Fruit fly (Drosophila melanogaster) whole organism, wandering third instar larva: ENCODE data around the gene CG6126.

Experiments used
- Abd-B ChIP-seq: fragments of >200 bp; optimal IDR thresholded peaks from 2 replicates; lab custom pipeline; 2017; ENCODE audit warnings: missing biosample characterization, missing genetic modification characterization
- CG32264 ChIP-seq: fragments of 200-800 bp; sonication (Bioruptor generic); optimal IDR thresholded peaks from 2 replicates; lab custom pipeline; 2016; ENCODE audit warnings: missing biosample characterization, missing genetic modification characterization
- CG9705 ChIP-seq: fragments of 200-800 bp; sonication (Bioruptor generic); optimal IDR thresholded peaks from 2 replicates; lab custom pipeline; 2018; ENCODE audit warnings: missing biosample characterization, mild to moderate bottlenecking, missing genetic modification characterization
- CrebA ChIP-seq: fragments of 200-800 bp; sonication (Bioruptor generic); optimal IDR thresholded peaks from 2 replicates; lab custom pipeline; 2016; ENCODE audit warnings: missing biosample characterization, mild to moderate bottlenecking, missing genetic modification characterization, borderline replicate concordance
- Dfd ChIP-seq: fragments of >200 bp; optimal IDR thresholded peaks from 2 replicates; lab custom pipeline; 2017; ENCODE audit warnings: missing biosample characterization, missing genetic modification characterization
- Dif ChIP-seq: fragments of 200-275, 200-300 bp; sonication (Bioruptor generic); optimal IDR thresholded peaks from 2 replicates; lab custom pipeline; 2018; ENCODE audit warnings: missing biosample characterization, missing genetic modification characterization; ENCODE audit not compliant: partially characterized antibody
- GATAd ChIP-seq: sonication (Bioruptor generic); optimal IDR thresholded peaks from 2 replicates; lab custom pipeline; 2016; ENCODE audit warnings: missing biosample characterization, missing genetic modification characterization
- HLH106 ChIP-seq: fragments of 200-800 bp; optimal IDR thresholded peaks from 3 replicates; lab custom pipeline; 2019; ENCODE audit warnings: missing biosample characterization, mild to moderate bottlenecking, missing genetic modification characterization, moderate library complexity
- Hnf4 ChIP-seq: fragments of 200-800 bp; sonication (Bioruptor generic); optimal IDR thresholded peaks from 2 replicates; lab custom pipeline; 2016; ENCODE audit warnings: missing biosample characterization, mild to moderate bottlenecking, missing genetic modification characterization
- Hr78 ChIP-seq: fragments of >200 bp; optimal IDR thresholded peaks from 2 replicates; lab custom pipeline; 2017; ENCODE audit warnings: missing biosample characterization, missing genetic modification characterization
- Hr83 ChIP-seq: fragments of 200-300 bp; sonication (Bioruptor generic); optimal IDR thresholded peaks from 2 replicates; lab custom pipeline; 2016; ENCODE audit warnings: missing biosample characterization, mild to moderate bottlenecking, missing genetic modification characterization, moderate library complexity; ENCODE audit not compliant: poor library complexity, severe bottlenecking
- Jra ChIP-seq: sonication (Bioruptor generic); optimal IDR thresholded peaks from 2 replicates; lab custom pipeline; 2016; ENCODE audit warnings: missing biosample characterization, missing genetic modification characterization
- Mio ChIP-seq: sonication (Bioruptor generic); optimal IDR thresholded peaks from 2 replicates; lab custom pipeline; 2016; ENCODE audit warnings: missing biosample characterization, missing genetic modification characterization
- Myc ChIP-seq: fragments of >200 bp; optimal IDR thresholded peaks from 2 replicates; lab custom pipeline; 2017
- N ChIP-seq: fragments of >200 bp; optimal IDR thresholded peaks from 2 replicates; lab custom pipeline; 2018; ENCODE audit warnings: missing biosample characterization, missing external identifiers, missing genetic modification characterization
- OdsH ChIP-seq: fragments of 200-800 bp; sonication (Bioruptor generic); optimal IDR thresholded peaks from 2 replicates; lab custom pipeline; 2016; ENCODE audit warnings: missing biosample characterization, mild to moderate bottlenecking, missing genetic modification characterization
- Rel ChIP-seq, 2 experiments: fragments of 200-800 bp; sonication (Bioruptor generic) in 1 of 2; optimal IDR thresholded peaks; 2 replicates in 1 of 2; 3 replicates in 1 of 2; lab custom pipeline; 2016 to 2019; ENCODE audit warnings: mild to moderate bottlenecking in 2 of 2, missing biosample characterization in 2 of 2, missing genetic modification characterization in 2 of 2, moderate library complexity in 1 of 2
- Sp1 ChIP-seq: fragments of 200-800 bp; sonication (Bioruptor generic); optimal IDR thresholded peaks from 3 replicates; lab custom pipeline; 2019; ENCODE audit warnings: missing biosample characterization, mild to moderate bottlenecking, missing genetic modification characterization, moderate library complexity
- Vsx2 ChIP-seq: fragments of 200-300, 225-300 bp; sonication (Bioruptor generic); optimal IDR thresholded peaks from 2 replicates; lab custom pipeline; 2018; ENCODE audit warnings: missing biosample characterization, missing genetic modification characterization; ENCODE audit not compliant: partially characterized antibody
- br ChIP-seq: fragments of 200-800 bp; sonication (Bioruptor generic); optimal IDR thresholded peaks from 2 replicates; lab custom pipeline; 2016; ENCODE audit warnings: missing biosample characterization, missing genetic modification characterization
- brk ChIP-seq: fragments of 200-800 bp; sonication (Bioruptor generic); optimal IDR thresholded peaks from 2 replicates; lab custom pipeline; 2016; ENCODE audit warnings: missing biosample characterization, mild to moderate bottlenecking, missing genetic modification characterization
- dl ChIP-seq, 2 experiments: fragments of 175-275, 200-275 bp in 1 of 2; fragments of 200-275 bp in 1 of 2; sonication (Bioruptor generic); optimal IDR thresholded peaks; lab custom pipeline; 2018; ENCODE audit warnings: mild to moderate bottlenecking in 2 of 2, missing biosample characterization in 2 of 2, missing genetic modification characterization in 2 of 2, moderate library complexity in 2 of 2; ENCODE audit not compliant: partially characterized antibody in 2 of 2, insufficient read depth in 1 of 2
- dmrt93B ChIP-seq: fragments of 200-800 bp; sonication (Bioruptor generic); optimal IDR thresholded peaks from 2 replicates; lab custom pipeline; 2018; ENCODE audit warnings: missing biosample characterization, mild to moderate bottlenecking, missing genetic modification characterization
- ey ChIP-seq: fragments of 200-800 bp; sonication (Bioruptor generic); optimal IDR thresholded peaks from 2 replicates; lab custom pipeline; 2016; ENCODE audit warnings: missing biosample characterization, missing genetic modification characterization
- foxo ChIP-seq, 2 experiments: fragments of 200-800 bp; sonication (Bioruptor generic); optimal IDR thresholded peaks; 2 replicates in 1 of 2; 3 replicates in 1 of 2; lab custom pipeline; 2016 to 2017; ENCODE audit warnings: missing biosample characterization in 2 of 2, missing genetic modification characterization in 2 of 2
- fru ChIP-seq: fragments of 200-800 bp; sonication (Bioruptor generic); optimal IDR thresholded peaks from 3 replicates; lab custom pipeline; 2016; ENCODE audit warnings: missing biosample characterization, mild to moderate bottlenecking, missing genetic modification characterization
- h ChIP-seq: fragments of 200-800 bp; sonication (Bioruptor generic); optimal IDR thresholded peaks from 3 replicates; lab custom pipeline; 2016; ENCODE audit warnings: missing biosample characterization, mild to moderate bottlenecking, missing genetic modification characterization
- jim ChIP-seq: fragments of 175-275, 200-325 bp; sonication (Bioruptor generic); optimal IDR thresholded peaks from 2 replicates; lab custom pipeline; 2016; ENCODE audit warnings: missing biosample characterization, mild to moderate bottlenecking, missing genetic modification characterization
- lola ChIP-seq: fragments of >200 bp; optimal IDR thresholded peaks from 2 replicates; lab custom pipeline; 2017; ENCODE audit warnings: missing biosample characterization, missing genetic modification characterization
- pan ChIP-seq: fragments of >200 bp; optimal IDR thresholded peaks from 2 replicates; lab custom pipeline; 2017
- psq ChIP-seq: fragments of 200-800 bp; sonication (Bioruptor generic); optimal IDR thresholded peaks from 3 replicates; lab custom pipeline; 2017; ENCODE audit warnings: missing biosample characterization, mild to moderate bottlenecking, missing genetic modification characterization, moderate library complexity
- rgr ChIP-seq: fragments of 200-800 bp; sonication (Bioruptor generic); optimal IDR thresholded peaks from 3 replicates; lab custom pipeline; 2016; ENCODE audit warnings: missing biosample characterization, mild to moderate bottlenecking, missing genetic modification characterization
- sage ChIP-seq: fragments of 200-800 bp; sonication (Bioruptor generic); optimal IDR thresholded peaks from 2 replicates; lab custom pipeline; 2016; ENCODE audit warnings: missing biosample characterization, mild to moderate bottlenecking, missing genetic modification characterization
- sv ChIP-seq: fragments of 200-800 bp; sonication (Bioruptor generic); optimal IDR thresholded peaks from 3 replicates; lab custom pipeline; 2016; ENCODE audit warnings: missing biosample characterization, missing genetic modification characterization
- tai ChIP-seq: sonication (Bioruptor generic); optimal IDR thresholded peaks from 2 replicates; lab custom pipeline; 2016; ENCODE audit warnings: missing biosample characterization, missing genetic modification characterization
- usp ChIP-seq: fragments of >200 bp; optimal IDR thresholded peaks from 2 replicates; lab custom pipeline; 2017; ENCODE audit warnings: missing biosample characterization, missing genetic modification characterization
- woc ChIP-seq: sonication (Bioruptor generic); optimal IDR thresholded peaks from 2 replicates; lab custom pipeline; 2016; ENCODE audit warnings: missing biosample characterization, mild to moderate bottlenecking, missing genetic modification characterization

Gene CG6126

dm6 chr3R:16156032-16156431 lies 46.9 kb downstream of the CG6126 start:
- peak; percentile 4 for TF ChIP-seq Vsx2
- no peak for TF ChIP-seq CG9705

- TF ChIP-seq CrebA (GFP tag; lab: Kevin White, UChicago) (no peak), foxo (GFP tag; optimal IDR thresholded peaks at IDR 0.05; lab: Kevin White, UChicago) (no peak), brk (no peak), psq (GFP tag; lab: Kevin White, UChicago) (no peak), Jra (GFP tag; lab: Kevin White, UChicago) (no peak), Mio (no peak), Rel (GFP tag; optimal IDR thresholded peaks at IDR 0.05; lab: Kevin White, UChicago) (no peak), Rel (tag; optimal IDR thresholded peaks at IDR 0.05; lab: Kevin White, UChicago) (no peak), dmrt93B (GFP tag; lab: Kevin White, UChicago) (no peak), sage (GFP tag; lab: Kevin White, UChicago) (no peak)
- TF ChIP-seq, all 38 proteins: peak for 0
Observed at dm6 chr3R:16154682-16155081, 48.2 kb downstream of the CG6126 start, which contains the start of gene CG6006. TSS of gene CG6006 (plus strand) at chr3R:16154982.

dm6 chr3R:16154263-16154662 lies 48.6 kb downstream of the CG6126 start:
- TF ChIP-seq Rel (GFP tag; optimal IDR thresholded peaks at IDR 0.05; lab: Kevin White, UChicago) (peak; percentile 13), Rel (tag; optimal IDR thresholded peaks at IDR 0.05; lab: Kevin White, UChicago) (peak; percentile 40), brk (no peak), usp (no peak), lola (no peak), rgr (GFP tag; lab: Kevin White, UChicago) (peak; percentile 77), tai (GFP tag; lab: Kevin White, UChicago) (no peak), OdsH (GFP tag; lab: Kevin White, UChicago) (peak; percentile 49), woc (GFP tag; lab: Kevin White, UChicago) (no peak), Sp1 (peak; percentile 78), psq (GFP tag; lab: Kevin White, UChicago) (peak; percentile 39), HLH106 (tag; lab: Kevin White, UChicago) (peak; percentile 31), Hnf4 (GFP tag; lab: Kevin White, UChicago) (peak; percentile 46), CrebA (GFP tag; lab: Kevin White, UChicago) (peak; percentile 14), Mio (no peak), CG32264 (GFP tag; lab: Kevin White, UChicago) (peak; percentile 7), jim (peak; percentile 48), dmrt93B (GFP tag; lab: Kevin White, UChicago) (no peak), Myc (no peak), ey (GFP tag; lab: Kevin White, UChicago) (no peak), Dif (GFP tag; lab: Kevin White, UChicago) (no peak), Hr83 (peak; percentile 50), br (peak; percentile 51), dl (GFP tag; optimal IDR thresholded peaks at IDR 0.05; lab: Kevin White, UChicago; ENCODE audit: insufficient read depth in 1 of 2, partially characterized antibody in 2 of 2) (no peak), fru (GFP tag; lab: Kevin White, UChicago) (peak; percentile 14), pan (no peak), Dfd (GFP tag; lab: Kevin White, UChicago) (no peak), Abd-B (GFP tag; lab: Kevin White, UChicago) (no peak), N (no peak), Hr78 (GFP tag; lab: Kevin White, UChicago) (no peak), h (peak; percentile 12), Jra (GFP tag; lab: Kevin White, UChicago) (no peak), sv (GFP tag; lab: Kevin White, UChicago) (no peak), CG9705 (no peak), GATAd (GFP tag; lab: Kevin White, UChicago) (no peak), sage (GFP tag; lab: Kevin White, UChicago) (no peak)
